ENCODE assay signal across 2 fruit fly cellular contexts in genomic region chr3R:29522164-29522563, dm6.
TF ChIP-seq lines count a peak whose summit lies in the region.

No protein-coding gene starts in this region.

TF ChIP-seq in whole organism, embryonic, 481 proteins besides CTCF, POLR2A, EP300 and RAD21 (continued from another document and continues in another):
- peak; percentile 7 for TF ChIP-seq pnt (GFP tag; optimal IDR thresholded peaks at IDR 0.05; lab: Kevin White, UChicago)
- peak; percentile 33 for TF ChIP-seq CG17802 (tag; optimal IDR thresholded peaks at IDR 0.05; lab: Kevin White, UChicago)
- TF ChIP-seq dmrt99B (tag; optimal IDR thresholded peaks at IDR 0.05; lab: Kevin White, UChicago), result peak; percentile 42
- peak; percentile 80 for TF ChIP-seq CG17829 (tag; optimal IDR thresholded peaks at IDR 0.05; lab: Kevin White, UChicago)
- 0 out of 3 replicates have a peak, but pooled peaks have one; percentile 24 for TF ChIP-seq ken (GFP tag; IDR thresholded peaks at IDR 0.05; lab: Robert Waterston, UW)
- TF ChIP-seq CG7987 (GFP tag; optimal IDR thresholded peaks at IDR 0.05; lab: Kevin White, UChicago), result no peak
- TF ChIP-seq Hsf (GFP tag; optimal IDR thresholded peaks at IDR 0.05; lab: Kevin White, UChicago), result peak; percentile 23
- TF ChIP-seq Dad (GFP tag; optimal IDR thresholded peaks at IDR 0.05; lab: Kevin White, UChicago), result no peak
- TF ChIP-seq CG12219 (GFP tag; optimal IDR thresholded peaks at IDR 0.05; lab: Kevin White, UChicago), result peak; percentile 26
- peak; percentile 29 for TF ChIP-seq Hr3 (GFP tag; optimal IDR thresholded peaks at IDR 0.05; lab: Kevin White, UChicago)
- TF ChIP-seq Elba2 (GFP tag; optimal IDR thresholded peaks at IDR 0.05; lab: Kevin White, UChicago), result peak; percentile 11
- TF ChIP-seq CG7556 (GFP tag; optimal IDR thresholded peaks at IDR 0.05; lab: Kevin White, UChicago), result peak; percentile 9
- TF ChIP-seq trem (tag; optimal IDR thresholded peaks at IDR 0.05; lab: Kevin White, UChicago), result peak; percentile 83
- peak; percentile 10 for TF ChIP-seq CG12104 (GFP tag; optimal IDR thresholded peaks at IDR 0.05; lab: Kevin White, UChicago)
- TF ChIP-seq CG2712 (tag; optimal IDR thresholded peaks at IDR 0.05; lab: Kevin White, UChicago), result peak; percentile 83
- TF ChIP-seq sens (GFP tag; lab: Kevin White, UChicago), result peak; percentile 93
- TF ChIP-seq CG12155 (GFP tag; optimal IDR thresholded peaks at IDR 0.05; lab: Kevin White, UChicago), result peak; percentile 7
- no peak for TF ChIP-seq CG12769 (tag; optimal IDR thresholded peaks at IDR 0.05; lab: Kevin White, UChicago)
- TF ChIP-seq CG2678 (tag; optimal IDR thresholded peaks at IDR 0.05; lab: Kevin White, UChicago), result peak; percentile 51
- no peak for TF ChIP-seq CG13123 (GFP tag; optimal IDR thresholded peaks at IDR 0.05; lab: Kevin White, UChicago)
- TF ChIP-seq CG15696 (tag; optimal IDR thresholded peaks at IDR 0.05; lab: Kevin White, UChicago), result peak; percentile 83
- no peak for TF ChIP-seq CG17186 (GFP tag; optimal IDR thresholded peaks at IDR 0.05; lab: Kevin White, UChicago)
- TF ChIP-seq twi (tag; optimal IDR thresholded peaks at IDR 0.05; lab: Kevin White, UChicago), result peak; percentile 16
- TF ChIP-seq CG7357 (GFP tag; IDR thresholded peaks at IDR 0.05; lab: Robert Waterston, UW), result peak; percentile 41; the same call in 1 of the 3 replicates
- no peak for TF ChIP-seq CG4854 (GFP tag; optimal IDR thresholded peaks at IDR 0.05; lab: Kevin White, UChicago)
- peak; percentile 5 for TF ChIP-seq CG1602 (GFP tag; optimal IDR thresholded peaks at IDR 0.05; lab: Kevin White, UChicago)
- TF ChIP-seq Asciz (GFP tag; optimal IDR thresholded peaks at IDR 0.05; lab: Kevin White, UChicago), result peak; percentile 30
- TF ChIP-seq so (GFP tag; IDR thresholded peaks at IDR 0.05; lab: Robert Waterston, UW), result 0 out of 3 replicates have a peak, but pooled peaks have one; percentile 52
- TF ChIP-seq Optix (GFP tag; IDR thresholded peaks at IDR 0.05; lab: Robert Waterston, UW), result peak; percentile 17; the same call in 1 of the 3 replicates
- peak; percentile 33 for TF ChIP-seq Sox100B (GFP tag; optimal IDR thresholded peaks at IDR 0.05; lab: Kevin White, UChicago)
- TF ChIP-seq stc (GFP tag; IDR thresholded peaks at IDR 0.05; lab: Robert Waterston, UW), result 0 out of 2 replicates have a peak, but pooled peaks have one; percentile 35
- peak in 1 of 2 experiments; percentile 6 for TF ChIP-seq Hr51 (GFP tag; optimal IDR thresholded peaks at IDR 0.05; lab: Kevin White, UChicago)
- no peak for TF ChIP-seq Fer1 (GFP tag; optimal IDR thresholded peaks at IDR 0.05; lab: Kevin White, UChicago)
- peak; percentile 15 for TF ChIP-seq lilli (GFP tag; optimal IDR thresholded peaks at IDR 0.05; lab: Kevin White, UChicago)
- TF ChIP-seq CG30431 (GFP tag; optimal IDR thresholded peaks at IDR 0.05; lab: Kevin White, UChicago), result peak; percentile 30
- TF ChIP-seq CG9727 (GFP tag; optimal IDR thresholded peaks at IDR 0.05; lab: Kevin White, UChicago), result peak; percentile 74
- TF ChIP-seq Max (GFP tag; optimal IDR thresholded peaks at IDR 0.05; lab: Kevin White, UChicago), result peak; percentile 7
- peak; percentile 48 for TF ChIP-seq grau (tag; optimal IDR thresholded peaks at IDR 0.05; lab: Kevin White, UChicago)
- TF ChIP-seq otp (GFP tag; IDR thresholded peaks at IDR 0.05; lab: Robert Waterston, UW), result peak; percentile 67; the same call in 2 of the 3 replicates
- peak in 1 of 2 experiments; percentile 49 for TF ChIP-seq eve (GFP tag; optimal IDR thresholded peaks at IDR 0.05; lab: Kevin White, UChicago)
- TF ChIP-seq ato (GFP tag; IDR thresholded peaks at IDR 0.05; lab: Robert Waterston, UW; ENCODE audit: partially characterized antibody), result no peak
- peak; percentile 1 for TF ChIP-seq CG8944 (GFP tag; optimal IDR thresholded peaks at IDR 0.05; lab: Kevin White, UChicago)
- no peak for TF ChIP-seq scrt (GFP tag; optimal IDR thresholded peaks at IDR 0.05; lab: Kevin White, UChicago)
- TF ChIP-seq Nf-YC (tag; optimal IDR thresholded peaks at IDR 0.05; lab: Kevin White, UChicago), result no peak
- TF ChIP-seq CG6254 (GFP tag; optimal IDR thresholded peaks at IDR 0.05; lab: Kevin White, UChicago), result peak; percentile 32
- TF ChIP-seq fd102C (GFP tag; optimal IDR thresholded peaks at IDR 0.05; lab: Kevin White, UChicago), result peak; percentile 41
- TF ChIP-seq dpn (GFP tag; optimal IDR thresholded peaks at IDR 0.05; lab: Kevin White, UChicago), result peak in 1 of 2 experiments; percentile 26
- peak; percentile 48 for TF ChIP-seq az2 (GFP tag; optimal IDR thresholded peaks at IDR 0.05; lab: Kevin White, UChicago)
- peak in 1 of 2 experiments; percentile 74 for TF ChIP-seq bsh (GFP tag; optimal IDR thresholded peaks at IDR 0.05; lab: Kevin White, UChicago)
- TF ChIP-seq shn (GFP tag; optimal IDR thresholded peaks at IDR 0.05; lab: Kevin White, UChicago), result no peak
- peak; percentile 59 for TF ChIP-seq CG12391 (tag; optimal IDR thresholded peaks at IDR 0.05; lab: Kevin White, UChicago)
- peak; percentile 76 for TF ChIP-seq fd96Cb (tag; optimal IDR thresholded peaks at IDR 0.05; lab: Kevin White, UChicago)
- TF ChIP-seq ci (GFP tag; IDR thresholded peaks at IDR 0.05; lab: Robert Waterston, UW), result peak; percentile 70; the same call in 2 of the 3 replicates
- peak; percentile 34 for TF ChIP-seq jing (GFP tag; optimal IDR thresholded peaks at IDR 0.05; lab: Kevin White, UChicago)
- TF ChIP-seq CG34422 (GFP tag; IDR thresholded peaks at IDR 0.05; lab: Robert Waterston, UW), result peak; percentile 56; the same call in 2 of the 3 replicates
- TF ChIP-seq D19A (tag; optimal IDR thresholded peaks at IDR 0.05; lab: Kevin White, UChicago), result peak; percentile 66
- TF ChIP-seq Camta (GFP tag; optimal IDR thresholded peaks at IDR 0.05; lab: Kevin White, UChicago), result peak; percentile 13
- TF ChIP-seq CG16815 (GFP tag; optimal IDR thresholded peaks at IDR 0.05; lab: Kevin White, UChicago), result peak; percentile 41
- TF ChIP-seq her (GFP tag; optimal IDR thresholded peaks at IDR 0.05; lab: Kevin White, UChicago), result no peak
- peak; percentile 38; the same call in 1 of the 2 replicates for TF ChIP-seq esg (GFP tag; conservative IDR thresholded peaks at IDR 0.05; lab: Robert Waterston, UW)
- TF ChIP-seq D (optimal IDR thresholded peaks at IDR 0.05; lab: Kevin White, UChicago), result no peak
- TF ChIP-seq D (GFP tag; optimal IDR thresholded peaks at IDR 0.05; lab: Kevin White, UChicago), result peak; percentile 65
- peak; percentile 50; the same call in 1 of the 2 replicates for TF ChIP-seq Ptx1 (GFP tag; IDR thresholded peaks at IDR 0.05; lab: Robert Waterston, UW)
- TF ChIP-seq rib (GFP tag; IDR thresholded peaks at IDR 0.05; lab: Robert Waterston, UW), result no peak

TF ChIP-seq in whole organism, prepupa, 60 proteins besides CTCF, POLR2A, EP300 and RAD21 (continued from another document):
- TF ChIP-seq CG31627 (GFP tag; optimal IDR thresholded peaks at IDR 0.05; lab: Kevin White, UChicago), result peak; percentile 25
- TF ChIP-seq CG11294 (GFP tag; IDR thresholded peaks at IDR 0.05; lab: Robert Waterston, UW), result no peak
- TF ChIP-seq Sox14 (GFP tag; optimal IDR thresholded peaks at IDR 0.05; lab: Kevin White, UChicago), result peak; percentile 36
- no peak for TF ChIP-seq CG11762 (GFP tag; optimal IDR thresholded peaks at IDR 0.05; lab: Kevin White, UChicago; ENCODE audit: insufficient read depth)
- TF ChIP-seq Eip93F (GFP tag; optimal IDR thresholded peaks at IDR 0.05; lab: Kevin White, UChicago), result no peak
- TF ChIP-seq OdsH (GFP tag; optimal IDR thresholded peaks at IDR 0.05; lab: Kevin White, UChicago), result peak; percentile 45
- TF ChIP-seq CG7368 (GFP tag; optimal IDR thresholded peaks at IDR 0.05; lab: Kevin White, UChicago), result peak; percentile 36
- TF ChIP-seq CG11902 (GFP tag; optimal IDR thresholded peaks at IDR 0.05; lab: Kevin White, UChicago), result peak; percentile 39
- TF ChIP-seq Hr39 (GFP tag; optimal IDR thresholded peaks at IDR 0.05; lab: Kevin White, UChicago), result peak; percentile 22
- TF ChIP-seq Sox102F (GFP tag; optimal IDR thresholded peaks at IDR 0.05; lab: Kevin White, UChicago), result peak; percentile 28
- TF ChIP-seq CG4318 (GFP tag; optimal IDR thresholded peaks at IDR 0.05; lab: Kevin White, UChicago), result no peak
- no peak for TF ChIP-seq Blimp-1 (GFP tag; optimal IDR thresholded peaks at IDR 0.05; lab: Kevin White, UChicago)
- peak; percentile 57 for TF ChIP-seq CG10631 (GFP tag; optimal IDR thresholded peaks at IDR 0.05; lab: Kevin White, UChicago)
- TF ChIP-seq lz (GFP tag; optimal IDR thresholded peaks at IDR 0.05; lab: Kevin White, UChicago), result peak; percentile 29
- peak; percentile 28 for TF ChIP-seq CG8319 (GFP tag; optimal IDR thresholded peaks at IDR 0.05; lab: Kevin White, UChicago)
- peak; percentile 26 for TF ChIP-seq CG34406 (GFP tag; optimal IDR thresholded peaks at IDR 0.05; lab: Kevin White, UChicago)
- TF ChIP-seq CG3032 (tag; optimal IDR thresholded peaks at IDR 0.05; lab: Kevin White, UChicago), result peak; percentile 74
- no peak for TF ChIP-seq CG16779 (tag; optimal IDR thresholded peaks at IDR 0.05; lab: Kevin White, UChicago)
- TF ChIP-seq CG6808 (GFP tag; optimal IDR thresholded peaks at IDR 0.05; lab: Kevin White, UChicago), result peak; percentile 73
- peak; percentile 65 for TF ChIP-seq dsx (GFP tag; optimal IDR thresholded peaks at IDR 0.05; lab: Kevin White, UChicago; ENCODE audit: poor library complexity, severe bottlenecking)
- TF ChIP-seq Ets21C (GFP tag; optimal IDR thresholded peaks at IDR 0.05; lab: Kevin White, UChicago), result peak; percentile 35
- peak; percentile 75 for TF ChIP-seq CG10669 (GFP tag; optimal IDR thresholded peaks at IDR 0.05; lab: Kevin White, UChicago)
- TF ChIP-seq Smox (GFP tag; optimal IDR thresholded peaks at IDR 0.05; lab: Kevin White, UChicago), result peak; percentile 19
- peak; percentile 64 for TF ChIP-seq achi (GFP tag; optimal IDR thresholded peaks at IDR 0.05; lab: Kevin White, UChicago)
- TF ChIP-seq CG15336 (GFP tag; IDR thresholded peaks at IDR 0.05; lab: Robert Waterston, UW), result 0 out of 2 replicates have a peak, but pooled peaks have one; percentile 29
- peak; percentile 37 for TF ChIP-seq CG1621 (tag; optimal IDR thresholded peaks at IDR 0.05; lab: Kevin White, UChicago)
- peak; percentile 41 for TF ChIP-seq acj6 (GFP tag; optimal IDR thresholded peaks at IDR 0.05; lab: Kevin White, UChicago)
- peak; percentile 26 for TF ChIP-seq CG8632 (GFP tag; optimal IDR thresholded peaks at IDR 0.05; lab: Kevin White, UChicago)
- TF ChIP-seq pdm3 (GFP tag; optimal IDR thresholded peaks at IDR 0.05; lab: Kevin White, UChicago), result peak; percentile 35
- TF ChIP-seq ss (GFP tag; optimal IDR thresholded peaks at IDR 0.05; lab: Kevin White, UChicago), result peak in 1 of 2 experiments; percentile 55
- TF ChIP-seq Hr38 (GFP tag; optimal IDR thresholded peaks at IDR 0.05; lab: Kevin White, UChicago), result no peak
- peak; percentile 78 for TF ChIP-seq svp (GFP tag; lab: Kevin White, UChicago)
- peak; percentile 46 for TF ChIP-seq cyc (GFP tag; optimal IDR thresholded peaks at IDR 0.05; lab: Kevin White, UChicago)
- peak; percentile 47 for TF ChIP-seq esn (GFP tag; optimal IDR thresholded peaks at IDR 0.05; lab: Kevin White, UChicago)
- peak; percentile 49 for TF ChIP-seq CG6792 (GFP tag; optimal IDR thresholded peaks at IDR 0.05; lab: Kevin White, UChicago)
- TF ChIP-seq fkh (GFP tag; optimal IDR thresholded peaks at IDR 0.05; lab: Kevin White, UChicago), result no peak
- TF ChIP-seq CG6276 (GFP tag; optimal IDR thresholded peaks at IDR 0.05; lab: Kevin White, UChicago), result no peak
TF ChIP-seq in whole organism, prepupa: peak in this region for 46.
